Fruit fly (Drosophila melanogaster): ENCODE measurements around the gene Ref1.

Ref1 gene

DNA sequence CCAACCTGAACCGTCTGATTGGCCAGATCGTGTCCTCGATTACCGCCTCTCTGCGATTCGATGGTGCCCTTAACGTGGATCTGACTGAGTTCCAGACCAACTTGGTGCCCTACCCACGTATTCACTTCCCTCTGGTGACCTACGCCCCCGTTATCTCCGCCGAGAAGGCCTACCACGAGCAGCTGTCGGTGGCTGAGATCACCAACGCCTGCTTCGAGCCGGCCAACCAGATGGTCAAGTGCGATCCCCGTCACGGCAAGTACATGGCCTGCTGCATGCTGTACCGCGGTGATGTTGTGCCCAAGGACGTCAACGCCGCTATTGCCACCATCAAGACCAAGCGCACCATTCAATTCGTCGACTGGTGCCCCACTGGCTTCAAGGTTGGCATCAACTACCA is 7.7 kb upstream of the Ref1 start (continued):
- TF ChIP-seq CG2889 (GFP tag; IDR thresholded peaks at IDR 0.05) (no peak), CG1832 (GFP tag; optimal IDR thresholded peaks at IDR 0.05) (no peak), CG4424 (GFP tag; optimal IDR thresholded peaks at IDR 0.05) (no peak), CrebB (tag; optimal IDR thresholded peaks at IDR 0.05) (no peak), Ada2b (GFP tag; IDR thresholded peaks at IDR 0.05) (no peak), pzg (GFP tag; optimal IDR thresholded peaks at IDR 0.05) (no peak), CG6813 (GFP tag; optimal IDR thresholded peaks at IDR 0.05) (no peak), Jarid2 (GFP tag; optimal IDR thresholded peaks at IDR 0.05) (no peak)

DNA sequence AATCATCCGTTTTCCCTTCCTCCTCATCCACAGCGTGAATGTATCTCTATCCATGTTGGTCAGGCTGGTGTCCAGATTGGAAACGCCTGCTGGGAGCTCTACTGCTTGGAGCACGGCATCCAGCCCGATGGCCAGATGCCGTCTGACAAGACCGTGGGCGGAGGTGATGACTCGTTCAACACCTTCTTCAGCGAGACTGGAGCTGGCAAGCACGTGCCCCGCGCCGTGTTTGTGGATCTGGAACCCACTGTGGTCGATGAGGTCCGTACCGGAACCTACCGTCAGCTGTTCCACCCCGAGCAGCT is 7.0 kb upstream of the Ref1 start:
- TF ChIP-seq chm (GFP tag; IDR thresholded peaks at IDR 0.05) (peak; percentile 53; the same call in 1 of the 2 replicates), Sin3A (optimal IDR thresholded peaks at IDR 0.05) (no peak), mld (GFP tag; IDR thresholded peaks at IDR 0.05; ENCODE audit: partially characterized antibody) (0 out of 3 replicates have a peak, but pooled peaks have one; percentile 27), CG17912 (GFP tag; optimal IDR thresholded peaks at IDR 0.05) (peak; percentile 33), Med (GFP tag) (peak; percentile 59), CG12659 (GFP tag; optimal IDR thresholded peaks at IDR 0.05) (no peak), Ets65A (GFP tag) (peak; percentile 57), ci (GFP tag; IDR thresholded peaks at IDR 0.05) (0 out of 3 replicates have a peak, but pooled peaks have one; percentile 26)

DNA sequence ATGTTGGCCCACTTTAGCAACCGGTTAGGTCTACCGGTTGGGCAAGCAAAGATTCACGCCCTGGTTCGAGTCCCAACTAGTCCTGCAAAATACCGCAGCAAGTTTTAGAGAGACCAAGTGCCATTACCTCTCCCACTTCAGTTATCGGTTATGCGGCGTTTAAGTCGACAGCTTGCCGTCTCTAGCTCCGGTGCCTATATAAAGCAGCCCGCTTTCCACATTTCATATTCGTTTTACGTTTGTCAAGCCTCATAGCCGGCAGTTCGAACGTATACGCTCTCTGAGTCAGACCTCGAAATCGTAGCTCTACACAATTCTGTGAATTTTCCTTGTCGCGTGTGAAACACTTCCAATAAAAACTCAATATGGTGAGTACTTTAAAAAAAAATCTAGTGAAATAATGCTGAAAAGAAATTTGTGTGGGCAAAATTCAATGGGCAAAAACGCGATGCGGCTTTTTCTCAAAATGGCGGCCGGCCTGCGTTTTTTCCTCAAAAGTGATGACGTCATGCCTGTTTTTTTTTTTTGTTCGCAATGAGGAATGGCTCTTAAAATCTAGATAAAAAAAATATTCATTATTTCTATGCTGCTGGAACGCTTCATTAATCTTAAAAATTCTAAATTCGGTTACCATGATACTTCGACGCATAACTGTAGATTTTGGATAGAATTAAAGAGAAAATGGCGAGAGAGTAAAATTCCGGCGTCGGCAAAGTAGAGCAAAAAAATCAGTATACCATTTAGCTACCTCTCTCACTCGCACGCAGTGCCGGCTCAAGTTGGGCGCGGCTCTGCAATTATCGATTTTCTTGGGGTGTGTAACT is 6.4 kb upstream of the Ref1 start, which contains the start of gene alphaTub84B:
Gene alphaTub84B (plus strand): TSS at position 223 of the 824 bp plus-strand sequence.
- TF ChIP-seq CG1603 (tag; optimal IDR thresholded peaks at IDR 0.05): peak; percentile 81
- TF ChIP-seq dmrt11E (tag; optimal IDR thresholded peaks at IDR 0.05): peak; percentile 16
- TF ChIP-seq crp (GFP tag; optimal IDR thresholded peaks at IDR 0.05): no peak
- TF ChIP-seq CG12071 (GFP tag; optimal IDR thresholded peaks at IDR 0.05): peak; percentile 79
- peak; percentile 5 for TF ChIP-seq CG10274 (GFP tag; optimal IDR thresholded peaks at IDR 0.05)
- TF ChIP-seq sisA (GFP tag; IDR thresholded peaks at IDR 0.05): no peak
- no peak for TF ChIP-seq CG10654 (GFP tag; optimal IDR thresholded peaks at IDR 0.05)
- TF ChIP-seq shn (GFP tag; optimal IDR thresholded peaks at IDR 0.05): peak; percentile 42
- peak; percentile 11 for TF ChIP-seq ATbp (GFP tag; optimal IDR thresholded peaks at IDR 0.05)
- TF ChIP-seq CG18262 (tag; optimal IDR thresholded peaks at IDR 0.05): peak; percentile 33
- TF ChIP-seq yki (optimal IDR thresholded peaks at IDR 0.05): no peak
- TF ChIP-seq corto (GFP tag; optimal IDR thresholded peaks at IDR 0.05): no peak
- peak; percentile 72 for TF ChIP-seq CG8089 (GFP tag; optimal IDR thresholded peaks at IDR 0.05)
- peak; percentile 30 for TF ChIP-seq nmo (GFP tag; optimal IDR thresholded peaks at IDR 0.05)
- TF ChIP-seq Poxn (GFP tag; IDR thresholded peaks at IDR 0.05): no peak
- peak; percentile 77 for TF ChIP-seq CG1233 (GFP tag; optimal IDR thresholded peaks at IDR 0.05)
- TF ChIP-seq CG1832 (GFP tag; optimal IDR thresholded peaks at IDR 0.05): no peak
- TF ChIP-seq fd64A (GFP tag; optimal IDR thresholded peaks at IDR 0.05): peak; percentile 63
- peak; percentile 79 for TF ChIP-seq sd (tag; optimal IDR thresholded peaks at IDR 0.05)
- TF ChIP-seq ind (GFP tag; optimal IDR thresholded peaks at IDR 0.05): peak; percentile 18
- no peak for TF ChIP-seq CG15479 (GFP tag; optimal IDR thresholded peaks at IDR 0.05)
- peak; percentile 63 for TF ChIP-seq cas (GFP tag; IDR thresholded peaks at IDR 0.05)
- 0 out of 2 replicates have a peak, but pooled peaks have one; percentile 31 for TF ChIP-seq Xrp1 (GFP tag; IDR thresholded peaks at IDR 0.05)
- peak; percentile 45 for TF ChIP-seq grau (tag; optimal IDR thresholded peaks at IDR 0.05)
- peak; percentile 81 for TF ChIP-seq mirr (GFP tag; optimal IDR thresholded peaks at IDR 0.05)
- no peak for TF ChIP-seq CG18011 (GFP tag; optimal IDR thresholded peaks at IDR 0.05)
- TF ChIP-seq Asciz (GFP tag; optimal IDR thresholded peaks at IDR 0.05): peak; percentile 67
- no peak for TF ChIP-seq CG9437 (GFP tag; optimal IDR thresholded peaks at IDR 0.05)
- peak; percentile 88 for TF ChIP-seq vvl (GFP tag; IDR thresholded peaks at IDR 0.05)
- TF ChIP-seq Hmr (GFP tag; optimal IDR thresholded peaks at IDR 0.05): peak; percentile 75
- peak; percentile 43 for TF ChIP-seq CG17802 (tag; optimal IDR thresholded peaks at IDR 0.05)
- peak; percentile 43 for TF ChIP-seq Nf-YC (tag; optimal IDR thresholded peaks at IDR 0.05)

Measured in whole organism, embryonic.